Worm (Caenorhabditis elegans): ENCODE data around the gene Y54G9A.7.

ce11 chrII:13722763-13723162 is 2.8 kb downstream of the Y54G9A.7 start, which contains the start of gene Y54G9A.5:
- TF ChIP-seq egl-27 (tag; optimal IDR thresholded peaks at IDR 0.05) (no peak), ama-1 (optimal IDR thresholded peaks at IDR 0.05) (no peak), nhr-237 (tag; optimal IDR thresholded peaks at IDR 0.05) (no peak)
